Worm (Caenorhabditis elegans) whole organism, L4/young adult: ENCODE results near the gene pals-33.

ENCODE experiments used
- W03F9.2 ChIP-seq: fragments of 150-350 bp; optimal IDR thresholded peaks from 2 replicates; lab custom pipeline; 2014; ENCODE audit warnings: missing biosample characterization, missing genetic modification characterization
- dao-5 ChIP-seq: sonication (generic microtip); optimal IDR thresholded peaks from 2 replicates; lab custom pipeline; 2016; ENCODE audit warnings: missing genotype, missing genetic modification characterization, moderate library complexity, missing compliant biosample characterization
- him-1 ChIP-seq: sonication (generic microtip); optimal IDR thresholded peaks from 2 replicates; lab custom pipeline; 2016; ENCODE audit warnings: missing genotype, missing genetic modification reagents, missing genetic modification characterization, missing compliant biosample characterization

The pals-33 gene

ce11 chrV:3706167-3706566, 33.0 kb downstream of the pals-33 start:
- no peak for TF ChIP-seq dao-5 (tag; lab: Kevin White, UChicago)
- no peak for TF ChIP-seq W03F9.2 (tag; lab: Kevin White, UChicago)
- TF ChIP-seq him-1 (tag; lab: Kevin White, UChicago), result no peak

DNA sequence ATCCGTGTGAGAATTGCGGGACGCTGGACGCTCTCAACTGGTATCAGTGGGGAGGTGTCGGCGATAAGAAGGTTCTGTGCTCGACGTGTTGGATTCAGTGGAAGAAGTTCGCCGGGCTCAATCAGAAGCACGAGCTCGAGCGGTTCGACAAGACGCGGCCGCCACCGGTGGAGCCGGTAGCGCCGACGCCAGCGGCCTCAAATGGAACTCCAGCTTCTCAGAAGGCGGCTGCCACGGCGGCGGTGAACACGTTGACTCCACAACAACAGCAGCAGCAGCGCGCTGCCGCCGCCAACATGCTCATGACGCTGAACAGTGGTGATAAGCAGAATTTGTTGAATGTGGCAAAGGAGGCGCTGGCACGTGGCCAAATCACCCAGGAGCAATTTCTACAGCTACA, 33.7 kb downstream of the pals-33 start:
- TF ChIP-seq dao-5 (tag; lab: Kevin White, UChicago), result no peak
- no peak for TF ChIP-seq him-1 (tag; lab: Kevin White, UChicago)
- no peak for TF ChIP-seq W03F9.2 (tag; lab: Kevin White, UChicago)

DNA sequence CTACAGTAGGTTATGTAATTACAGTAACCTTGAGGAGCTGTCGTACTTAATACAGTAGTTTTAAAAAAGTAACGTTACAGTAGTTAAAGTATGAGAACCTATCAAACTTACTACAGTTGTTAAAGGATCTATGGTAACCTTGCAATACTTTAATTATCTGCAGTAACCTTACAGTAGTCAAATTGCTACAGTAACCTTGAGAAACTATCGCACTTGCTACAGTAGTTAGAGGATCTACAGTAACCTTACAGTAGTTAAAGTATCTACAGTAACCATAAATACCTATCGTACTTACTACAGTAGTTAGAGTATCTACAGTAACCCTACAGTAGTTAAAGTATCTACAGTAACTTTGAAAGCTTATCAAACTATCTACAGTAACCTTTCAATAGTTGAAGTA, 38.4 kb downstream of the pals-33 start:
- TF ChIP-seq dao-5 (tag; lab: Kevin White, UChicago), result no peak
- TF ChIP-seq him-1 (tag; lab: Kevin White, UChicago), result no peak
- TF ChIP-seq W03F9.2 (tag; lab: Kevin White, UChicago), result no peak

DNA sequence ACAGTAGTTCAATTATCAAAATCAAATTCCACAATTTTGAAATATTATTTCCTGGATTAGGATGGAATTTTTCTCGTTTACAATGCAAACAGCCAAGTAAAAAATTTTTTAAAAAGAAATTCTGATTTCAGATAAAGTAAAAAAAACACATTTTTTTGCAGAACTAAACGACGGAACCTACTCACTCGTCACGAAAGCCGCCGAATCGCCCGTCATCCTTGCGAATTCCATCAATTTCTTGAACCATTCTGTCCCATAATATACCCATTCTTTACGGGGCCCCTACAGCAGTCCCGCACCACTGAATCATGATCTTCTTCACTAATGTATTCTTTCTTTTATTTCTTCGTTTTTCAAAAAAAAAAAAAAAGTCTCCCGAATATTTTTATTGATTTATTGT, 39.0 kb downstream of the pals-33 start:
- peak; percentile 78 for TF ChIP-seq him-1 (tag; lab: Kevin White, UChicago)
- TF ChIP-seq W03F9.2 (tag; lab: Kevin White, UChicago), result no peak

DNA sequence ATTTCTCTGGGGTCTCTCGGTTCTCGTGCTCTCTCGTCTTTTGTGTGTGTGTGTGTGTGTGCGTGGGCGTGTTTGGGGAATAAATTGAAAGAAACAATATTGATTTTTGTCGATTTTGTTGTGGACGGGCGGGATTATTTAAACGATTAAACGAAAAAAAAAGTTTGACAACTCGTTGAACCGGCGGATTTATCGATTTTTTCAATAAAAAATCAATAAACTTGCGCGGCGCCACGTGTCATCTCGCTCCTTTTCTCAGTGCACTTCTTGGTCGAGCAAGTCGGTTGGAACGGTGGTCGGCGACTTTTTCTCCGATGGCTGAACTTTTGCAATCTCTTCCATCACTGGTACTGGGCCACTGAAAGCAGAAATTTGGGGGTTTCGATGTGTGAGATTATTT, 39.8 kb downstream of the pals-33 start:
- no peak for TF ChIP-seq W03F9.2 (tag; lab: Kevin White, UChicago)
- no peak for TF ChIP-seq him-1 (tag; lab: Kevin White, UChicago)

ce11 chrV:3714750-3715149, 41.6 kb downstream of the pals-33 start:
- TF ChIP-seq W03F9.2 (tag; lab: Kevin White, UChicago), result no peak
- TF ChIP-seq dao-5 (tag; lab: Kevin White, UChicago), result no peak
- TF ChIP-seq him-1 (tag; lab: Kevin White, UChicago), result no peak

DNA sequence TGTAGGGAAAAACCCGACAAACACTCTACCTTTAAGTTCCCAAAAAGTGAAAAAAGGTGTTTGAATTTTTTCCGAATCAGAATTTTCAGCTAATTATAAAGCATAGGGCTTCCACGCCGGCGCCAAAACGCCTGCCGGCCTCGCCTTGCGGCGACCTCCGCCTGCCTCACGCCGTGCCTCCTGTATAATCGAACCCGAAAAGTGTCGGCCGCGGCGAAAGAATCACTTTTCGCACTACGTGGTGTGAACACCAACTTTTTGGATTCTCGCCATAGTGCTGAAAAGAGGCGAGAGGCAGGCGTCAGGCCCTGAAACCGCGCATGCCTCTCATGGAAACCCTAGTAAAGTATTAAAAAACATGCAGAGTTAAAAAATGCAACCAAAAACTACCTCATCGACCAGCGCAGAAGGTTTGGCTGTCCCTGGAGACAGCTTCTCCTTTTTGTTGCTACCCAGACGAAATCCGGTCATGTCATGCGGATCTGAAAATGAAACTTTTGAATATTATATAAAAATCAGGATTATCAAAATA, 42.4 kb downstream of the pals-33 start, which contains the start of gene nrsn-1:
nrsn-1 (minus strand) TSS at position 482 of the 532 bp plus-strand sequence.
- no peak for TF ChIP-seq dao-5 (tag; lab: Kevin White, UChicago)
- no peak for TF ChIP-seq W03F9.2 (tag; lab: Kevin White, UChicago)
- no peak for TF ChIP-seq him-1 (tag; lab: Kevin White, UChicago)

- TF ChIP-seq dao-5 (tag; lab: Kevin White, UChicago), result no peak
- TF ChIP-seq him-1 (tag; lab: Kevin White, UChicago), result peak; percentile 38
These were observed 43.2 kb downstream of the pals-33 start for ce11 chrV:3716279-3716887.

DNA sequence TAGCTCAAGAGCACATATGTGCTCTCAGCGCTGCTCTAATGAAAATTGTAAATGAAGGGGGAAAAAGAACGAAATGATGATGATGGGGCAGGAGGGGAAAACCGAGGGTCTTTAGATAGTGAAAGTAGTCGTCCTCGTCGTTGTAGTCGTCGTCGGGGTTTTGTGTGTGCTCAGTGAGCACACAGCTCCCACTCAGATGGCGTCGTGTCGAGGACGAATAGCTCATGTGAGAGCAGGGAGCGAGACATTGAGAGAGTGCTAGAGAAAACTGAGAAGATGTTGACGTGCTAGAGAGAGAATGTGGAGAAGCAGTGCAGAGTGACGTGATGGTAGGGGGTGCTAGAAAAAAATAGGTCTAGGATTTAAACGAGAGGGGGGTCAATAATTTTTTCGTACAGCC, 44.6 kb downstream of the pals-33 start:
- TF ChIP-seq him-1 (tag; lab: Kevin White, UChicago) (peak; percentile 79), W03F9.2 (tag; lab: Kevin White, UChicago) (no peak)

DNA sequence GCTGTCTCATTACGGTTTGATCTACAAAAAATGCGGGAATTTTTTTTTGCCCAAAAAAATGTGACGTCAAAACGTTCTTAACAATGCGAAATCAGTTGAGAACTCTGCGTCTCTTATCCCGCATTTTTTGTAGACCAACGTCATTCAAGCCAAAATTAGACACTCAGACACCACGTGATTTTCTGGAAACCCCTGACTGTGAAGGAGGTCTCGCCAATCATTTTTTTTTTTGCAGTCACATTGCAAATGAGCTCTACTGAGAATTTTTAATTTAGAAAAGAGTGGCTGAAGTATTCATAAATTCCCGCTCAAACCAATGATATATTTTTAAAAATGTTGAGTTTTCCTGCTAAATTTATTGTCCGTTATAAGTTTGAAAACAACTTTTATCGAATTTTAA, 45.3 kb downstream of the pals-33 start:
- TF ChIP-seq W03F9.2 (tag; lab: Kevin White, UChicago) (no peak), him-1 (tag; lab: Kevin White, UChicago) (no peak)

DNA sequence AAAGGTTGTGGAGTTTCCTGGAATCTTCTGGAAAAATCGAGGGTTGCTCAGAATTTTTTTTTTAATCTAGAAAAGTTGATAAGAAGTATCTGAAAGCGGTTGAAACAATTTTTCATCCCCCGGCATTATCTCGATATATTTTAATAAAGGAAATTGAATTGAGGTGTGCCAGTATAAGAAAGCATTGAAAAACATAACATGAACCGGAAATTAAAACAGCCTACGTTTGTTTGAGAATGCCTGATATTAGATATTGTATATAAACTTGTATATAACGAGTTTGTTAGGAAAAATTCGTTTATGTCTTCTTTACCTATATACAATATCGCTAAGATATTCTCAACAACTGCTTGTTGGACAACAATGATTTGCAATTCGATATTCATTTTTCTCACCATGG, 51.6 kb downstream of the pals-33 start, which contains the start of gene str-30:
str-30 (plus strand) TSS at position 301 of the 400 bp plus-strand sequence.
- TF ChIP-seq dao-5 (tag; lab: Kevin White, UChicago) (no peak), W03F9.2 (tag; lab: Kevin White, UChicago) (no peak), him-1 (tag; lab: Kevin White, UChicago) (no peak)
